Worm (Caenorhabditis elegans): Measurements from ENCODE around the gene clec-52.

- no peak for TF ChIP-seq pha-4 (tag; optimal IDR thresholded peaks at IDR 0.05)
- no peak for TF ChIP-seq somi-1 (GFP tag; optimal IDR thresholded peaks at IDR 0.05)
- TF ChIP-seq F37B4.10 (GFP tag; IDR thresholded peaks at IDR 0.05): no peak
- TF ChIP-seq nhr-27 (tag; optimal IDR thresholded peaks at IDR 0.05): no peak
- TF ChIP-seq unc-62 (GFP tag; optimal IDR thresholded peaks at IDR 0.05): no peak
- TF ChIP-seq unc-130 (GFP tag; optimal IDR thresholded peaks at IDR 0.05): no peak
- TF ChIP-seq efl-1 (GFP tag; optimal IDR thresholded peaks at IDR 0.05): no peak
- TF ChIP-seq K12H6.12 (tag; optimal IDR thresholded peaks at IDR 0.05): no peak
- no peak for TF ChIP-seq aptf-2 (GFP tag; conservative IDR thresholded peaks at IDR 0.05)
- no peak for TF ChIP-seq dpl-1 (GFP tag; optimal IDR thresholded peaks at IDR 0.05)
- TF ChIP-seq hrde-1 (tag; optimal IDR thresholded peaks at IDR 0.05; ENCODE audit: borderline replicate concordance): no peak
Observed at ce11 chrIV:8163687-8164086, 4.9 kb downstream of the clec-52 start, which contains the start of gene clec-51.
